Worm (Caenorhabditis elegans): Measurements from ENCODE around the gene R05F9.7.

DNA sequence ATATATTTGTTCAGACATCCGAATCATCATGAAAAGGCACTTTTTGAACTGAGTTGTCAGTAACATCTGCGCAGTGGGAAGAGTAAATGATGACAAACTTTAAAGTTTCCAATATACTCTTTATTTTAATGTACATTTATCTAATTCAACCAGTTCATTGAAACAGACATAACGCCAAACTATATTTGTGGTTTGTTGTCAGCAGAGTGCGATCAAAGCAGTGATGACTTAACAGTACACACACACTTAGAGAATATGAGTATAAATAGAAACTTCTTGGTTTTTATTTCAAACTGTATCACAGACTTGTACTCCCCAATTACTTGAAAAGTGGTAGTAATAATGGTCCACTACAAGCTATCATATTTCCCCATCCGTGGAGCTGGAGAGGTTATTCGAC, 2.7 kb upstream of the R05F9.7 start, which contains the start of gene gst-8:
- TF ChIP-seq tab-1 (GFP tag; IDR thresholded peaks at IDR 0.05), result no peak
- no peak for TF ChIP-seq ztf-23 (GFP tag; IDR thresholded peaks at IDR 0.05)
- no peak for TF ChIP-seq ref-1 (GFP tag; conservative IDR thresholded peaks at IDR 0.05)
- no peak for TF ChIP-seq med-1 (GFP tag; optimal IDR thresholded peaks at IDR 0.05; ENCODE audit: insufficient read depth)
- TF ChIP-seq flt-1 (GFP tag; IDR thresholded peaks at IDR 0.05), result no peak
- no peak for TF ChIP-seq klf-2 (GFP tag; conservative IDR thresholded peaks at IDR 0.05)
- TF ChIP-seq ztf-29 (GFP tag; IDR thresholded peaks at IDR 0.05), result no peak
- TF ChIP-seq cog-1 (tag; optimal IDR thresholded peaks at IDR 0.05), result no peak
